Worm (Caenorhabditis elegans) whole organism, mixed stage, embryonic: ENCODE results near the gene D1054.3.

ENCODE experiments used
- ceh-39 ChIP-seq: fragments of 150-350 bp; optimal IDR thresholded peaks from 2 replicates; lab custom pipeline; 2014; ENCODE audit warnings: missing biosample characterization, missing genetic modification characterization
- elt-3 ChIP-seq: fragments of 150-350 bp; optimal IDR thresholded peaks from 2 replicates; lab custom pipeline; 2014; ENCODE audit warnings: missing biosample characterization, missing genetic modification characterization
- nhr-12 ChIP-seq: fragments of 150-350 bp; optimal IDR thresholded peaks from 2 replicates; lab custom pipeline; 2014; ENCODE audit warnings: missing biosample characterization, missing genetic modification characterization
- pha-4 ChIP-seq: fragments of 150-350 bp; optimal IDR thresholded peaks from 2 replicates; lab custom pipeline; 2018; ENCODE audit warnings: missing biosample characterization, missing genetic modification reagents, missing genetic modification characterization
- snpc-4 ChIP-seq: fragments of 150-350 bp; optimal IDR thresholded peaks from 2 replicates; lab custom pipeline; 2014; ENCODE audit warnings: missing biosample characterization, missing genetic modification characterization
- unc-62 ChIP-seq: fragments of 150-350 bp; optimal IDR thresholded peaks from 2 replicates; lab custom pipeline; 2014; ENCODE audit warnings: missing biosample characterization, missing genetic modification reagents, missing genetic modification characterization

DNA sequence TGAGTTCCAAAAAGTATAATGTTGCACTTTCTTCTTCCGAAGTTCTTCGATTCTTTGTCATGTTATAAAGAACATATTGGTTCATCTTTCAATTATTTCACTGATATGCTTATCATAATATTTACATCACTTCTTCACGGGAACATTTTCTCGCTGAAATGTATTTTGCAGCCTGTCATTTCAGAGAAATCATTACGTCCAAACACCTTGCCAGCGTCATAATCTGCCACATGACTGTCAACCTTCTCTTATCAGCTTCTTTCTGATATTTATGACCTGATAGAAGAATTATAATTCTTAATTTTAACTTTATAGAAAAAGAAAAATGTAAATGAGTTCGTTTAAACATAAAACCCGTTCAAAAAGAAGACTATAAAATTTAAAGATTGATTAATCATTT, 30.8 kb downstream of the D1054.3 start:
- TF ChIP-seq snpc-4 (tag; lab: Kevin White, UChicago): no peak
- no peak for TF ChIP-seq elt-3 (tag; lab: Kevin White, UChicago)
- TF ChIP-seq unc-62 (GFP tag; lab: Kevin White, UChicago): no peak
- TF ChIP-seq pha-4 (tag; lab: Kevin White, UChicago): no peak
- TF ChIP-seq ceh-39 (tag; lab: Kevin White, UChicago): no peak
- TF ChIP-seq nhr-12: no peak
